Worm (Caenorhabditis elegans): ENCODE measurements around the gene lgc-43.

DNA sequence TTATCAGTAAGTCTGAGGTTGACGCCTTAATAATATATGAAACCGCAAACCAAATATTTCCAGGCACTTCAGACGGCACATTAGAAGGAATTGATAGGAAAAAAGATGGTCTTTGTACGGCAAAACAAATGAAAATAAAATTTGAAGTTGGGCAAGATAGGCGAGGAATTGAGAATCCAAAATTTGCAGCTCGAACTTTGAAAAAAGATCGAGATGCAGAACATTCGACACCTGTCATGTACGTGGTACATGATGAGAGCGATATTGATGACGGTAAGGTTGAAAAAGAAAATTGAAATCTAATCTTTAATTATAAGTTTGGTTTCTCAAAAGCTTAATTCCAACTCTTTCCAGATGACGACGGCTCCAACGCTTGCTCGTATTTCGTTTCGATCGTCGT is 867 bp upstream of the lgc-43 start:
- TF ChIP-seq mep-1 (tag; optimal IDR thresholded peaks at IDR 0.05) (no peak), snpc-4 (tag; optimal IDR thresholded peaks at IDR 0.05) (no peak), tbx-2 (tag; optimal IDR thresholded peaks at IDR 0.05) (no peak), ceh-82 (tag; optimal IDR thresholded peaks at IDR 0.05) (no peak), ces-1 (GFP tag; optimal IDR thresholded peaks at IDR 0.05) (no peak), zag-1 (tag; optimal IDR thresholded peaks at IDR 0.05) (no peak), nhr-20 (tag; optimal IDR thresholded peaks at IDR 0.05) (no peak), efl-3 (GFP tag; optimal IDR thresholded peaks at IDR 0.05) (no peak), lin-35 (GFP tag; optimal IDR thresholded peaks at IDR 0.05) (no peak), lsy-2 (tag; optimal IDR thresholded peaks at IDR 0.05) (no peak), efl-1 (optimal IDR thresholded peaks at IDR 0.05) (no peak), efl-1 (GFP tag; optimal IDR thresholded peaks at IDR 0.05 in 1 of 2) (no peak)

Measured in whole organism, L1 larva.